Fruit fly (Drosophila melanogaster): Measurements from ENCODE around the gene CG11786.

The CG11786 gene

DNA sequence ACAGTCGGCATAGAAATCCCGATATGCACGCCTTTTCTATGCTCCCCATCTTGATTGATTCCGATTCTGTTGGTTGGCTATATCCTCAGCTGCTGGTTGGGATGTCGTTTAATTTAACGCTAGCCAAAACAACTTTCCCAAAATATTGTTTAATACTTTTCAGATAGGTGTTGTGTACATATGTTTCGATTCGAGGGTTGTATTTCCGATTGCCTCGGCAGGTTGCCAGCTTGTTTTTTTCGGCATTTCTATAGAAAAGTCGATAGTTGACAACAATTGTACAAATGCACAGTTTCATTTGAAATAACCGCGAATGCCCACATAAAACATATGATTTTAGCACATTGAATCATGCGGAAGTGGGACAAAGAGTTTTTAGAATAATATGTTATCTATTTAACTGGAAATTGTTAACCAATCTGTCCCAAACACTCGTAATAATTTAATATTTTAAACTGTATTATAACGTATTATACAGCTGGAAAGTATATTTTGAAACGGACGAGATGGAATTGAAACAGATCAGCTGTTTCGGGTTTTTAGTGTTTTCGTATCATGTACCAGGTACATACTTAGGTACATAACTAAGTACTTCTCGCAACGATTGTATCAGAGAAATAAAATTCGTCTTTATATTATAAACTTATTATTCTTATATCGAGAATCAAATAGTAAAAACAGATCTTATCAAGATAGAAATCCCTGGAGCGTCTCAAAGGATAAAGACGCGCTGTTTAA is 8.5 kb downstream of the CG11786 start, which contains the start of gene CG31109 (continued):
- TF ChIP-seq CG10147 (GFP tag; optimal IDR thresholded peaks at IDR 0.05) (peak; percentile 40), HHEX (GFP tag; optimal IDR thresholded peaks at IDR 0.05) (no peak), CG6254 (GFP tag; optimal IDR thresholded peaks at IDR 0.05) (no peak), stwl (tag; optimal IDR thresholded peaks at IDR 0.05) (peak; percentile 77), CG3847 (GFP tag; IDR thresholded peaks at IDR 0.05) (peak; percentile 37; the same call in 1 of the 2 replicates), Bdp1 (GFP tag; optimal IDR thresholded peaks at IDR 0.05) (no peak), sr (GFP tag; IDR thresholded peaks at IDR 0.05) (no peak), HLH4C (GFP tag; IDR thresholded peaks at IDR 0.05; ENCODE audit: partially characterized antibody) (peak; percentile 40; the same call in 1 of the 3 replicates), CG17829 (tag; optimal IDR thresholded peaks at IDR 0.05) (peak; percentile 31), Asciz (GFP tag; optimal IDR thresholded peaks at IDR 0.05) (no peak), Oaz (GFP tag; IDR thresholded peaks at IDR 0.05) (no peak), Eip74EF (GFP tag; optimal IDR thresholded peaks at IDR 0.05) (no peak), caup (GFP tag; optimal IDR thresholded peaks at IDR 0.05; ENCODE audit: severe bottlenecking) (no peak), lab (GFP tag; optimal IDR thresholded peaks at IDR 0.05) (no peak), Doc3 (GFP tag; IDR thresholded peaks at IDR 0.05; ENCODE audit: partially characterized antibody) (0 out of 3 replicates have a peak, but pooled peaks have one; percentile 34), Vsx1 (GFP tag; optimal IDR thresholded peaks at IDR 0.05) (no peak), twi (tag; optimal IDR thresholded peaks at IDR 0.05) (peak; percentile 27), pb (GFP tag; optimal IDR thresholded peaks at IDR 0.05) (no peak), CG7839 (tag; optimal IDR thresholded peaks at IDR 0.05) (no peak), salm (tag; optimal IDR thresholded peaks at IDR 0.05) (no peak), CG4820 (GFP tag; optimal IDR thresholded peaks at IDR 0.05) (no peak), YL-1 (GFP tag; optimal IDR thresholded peaks at IDR 0.05) (peak; percentile 54), dan (GFP tag; IDR thresholded peaks at IDR 0.05) (no peak), CG12299 (tag; optimal IDR thresholded peaks at IDR 0.05) (no peak), corto (GFP tag; optimal IDR thresholded peaks at IDR 0.05) (no peak), CG17328 (GFP tag; IDR thresholded peaks at IDR 0.05) (no peak), CG11456 (GFP tag; IDR thresholded peaks at IDR 0.05) (no peak), CoRest (tag; optimal IDR thresholded peaks at IDR 0.05) (peak; percentile 29), CG17612 (GFP tag; IDR thresholded peaks at IDR 0.05) (no peak), hb (GFP tag; IDR thresholded peaks at IDR 0.05; ENCODE audit: partially characterized antibody) (no peak), da (GFP tag; optimal IDR thresholded peaks at IDR 0.05) (no peak), zfh1 (GFP tag; IDR thresholded peaks at IDR 0.05) (no peak), CG6813 (GFP tag; optimal IDR thresholded peaks at IDR 0.05) (no peak), CG15514 (GFP tag; optimal IDR thresholded peaks at IDR 0.05) (peak; percentile 62), pita (GFP tag; optimal IDR thresholded peaks at IDR 0.05) (no peak), CG34224 (GFP tag; IDR thresholded peaks at IDR 0.05; ENCODE audit: partially characterized antibody) (peak; percentile 49), klu (GFP tag; IDR thresholded peaks at IDR 0.05) (no peak), CrebB (tag; optimal IDR thresholded peaks at IDR 0.05) (no peak), NFAT (GFP tag; IDR thresholded peaks at IDR 0.05) (no peak), ERR (GFP tag; optimal IDR thresholded peaks at IDR 0.05) (no peak), dmrt99B (tag; optimal IDR thresholded peaks at IDR 0.05) (no peak), CG4360 (GFP tag; IDR thresholded peaks at IDR 0.05) (no peak), Hand (GFP tag; optimal IDR thresholded peaks at IDR 0.05) (no peak), CG10274 (GFP tag; optimal IDR thresholded peaks at IDR 0.05) (no peak), CG7928 (GFP tag; optimal IDR thresholded peaks at IDR 0.05) (no peak), CG3407 (GFP tag; optimal IDR thresholded peaks at IDR 0.05) (no peak), crc (GFP tag; optimal IDR thresholded peaks at IDR 0.05) (no peak), cad (GFP tag; optimal IDR thresholded peaks at IDR 0.05) (no peak), rib (GFP tag; IDR thresholded peaks at IDR 0.05) (no peak)

All from whole organism, embryonic.